Fruit fly (Drosophila melanogaster) whole organism, prepupa: Measurements from ENCODE around the gene CG31921.

Source experiments
- CG10631 ChIP-seq: fragments of 200-800 bp; sonication (Bioruptor generic); optimal IDR thresholded peaks from 2 replicates; lab custom pipeline; 2016; ENCODE audit warnings: missing biosample characterization, missing genetic modification characterization
- CG3032 ChIP-seq: fragments of 200-800 bp; optimal IDR thresholded peaks from 2 replicates; lab custom pipeline; 2019; ENCODE audit warnings: missing biosample characterization, mild to moderate bottlenecking, missing genetic modification characterization, moderate library complexity
- CG3919 ChIP-seq: fragments of 200-800 bp; sonication (Bioruptor generic); optimal IDR thresholded peaks from 3 replicates; lab custom pipeline; 2016; ENCODE audit warnings: missing biosample characterization, missing genetic modification characterization
- CG6808 ChIP-seq: fragments of 200-800 bp; sonication (Bioruptor generic); optimal IDR thresholded peaks from 3 replicates; lab custom pipeline; 2017; ENCODE audit warnings: missing biosample characterization, missing genetic modification characterization, mild to moderate bottlenecking, moderate library complexity, missing genetic modification reagents
- CG6854 ChIP-seq: fragments of 200-800 bp; sonication (Bioruptor generic); optimal IDR thresholded peaks from 2 replicates; lab custom pipeline; 2017; ENCODE audit warnings: missing biosample characterization, mild to moderate bottlenecking, missing genetic modification characterization
- Gug ChIP-seq: fragments of 200-800 bp; sonication (Bioruptor generic); IDR thresholded peaks from 2 replicates; pipeline ENCODE4 v1.3.6; 2022; ENCODE audit warnings: missing biosample characterization, missing genetic modification characterization
- Hr39 ChIP-seq: fragments of 200-800 bp; sonication (Bioruptor generic); optimal IDR thresholded peaks from 2 replicates; lab custom pipeline; 2016; ENCODE audit warnings: missing biosample characterization, missing genetic modification characterization
- Sox102F ChIP-seq: fragments of 200-800 bp; sonication (Bioruptor generic); optimal IDR thresholded peaks from 2 replicates; lab custom pipeline; 2016; ENCODE audit warnings: missing biosample characterization, mild to moderate bottlenecking, missing genetic modification characterization
- Sox14 ChIP-seq: fragments of 200-800 bp; sonication (Bioruptor generic); optimal IDR thresholded peaks from 3 replicates; lab custom pipeline; 2016; ENCODE audit warnings: missing biosample characterization, missing genetic modification characterization
- acj6 ChIP-seq: fragments of 200-800 bp; sonication (Bioruptor generic); optimal IDR thresholded peaks from 3 replicates; lab custom pipeline; 2016; ENCODE audit warnings: missing biosample characterization, missing genetic modification characterization
- fkh ChIP-seq: fragments of 200-800 bp; sonication (Bioruptor generic); optimal IDR thresholded peaks from 3 replicates; lab custom pipeline; 2017; ENCODE audit warnings: missing biosample characterization, mild to moderate bottlenecking, missing genetic modification characterization, moderate library complexity

- TF ChIP-seq CG6854 (peak; percentile 60), CG6808 (GFP tag; lab: Kevin White, UChicago) (no peak), CG3032 (peak; percentile 17), Sox102F (GFP tag; lab: Kevin White, UChicago) (no peak), Sox14 (GFP tag; lab: Kevin White, UChicago) (peak; percentile 64), acj6 (peak; percentile 53), fkh (GFP tag; lab: Kevin White, UChicago) (peak; percentile 6), CG10631 (GFP tag; lab: Kevin White, UChicago) (peak; percentile 60), CG3919 (GFP tag; lab: Kevin White, UChicago) (peak; percentile 59), Gug (no peak), Hr39 (GFP tag; lab: Kevin White, UChicago) (peak; percentile 20)
Observed at dm6 chr2L:285596-286023, 46.5 kb downstream of the CG31921 start.
